Fruit fly (Drosophila melanogaster) whole organism, prepupa: ENCODE results near the gene tna.

ENCODE experiments used
- CG6792 ChIP-seq: fragments of 200-800 bp; sonication (Bioruptor generic); optimal IDR thresholded peaks from 3 replicates; lab custom pipeline; 2016; ENCODE audit warnings: missing biosample characterization, missing genetic modification characterization
- CG6854 ChIP-seq: fragments of 200-800 bp; sonication (Bioruptor generic); optimal IDR thresholded peaks from 2 replicates; lab custom pipeline; 2017; ENCODE audit warnings: missing biosample characterization, mild to moderate bottlenecking, missing genetic modification characterization
- Gug ChIP-seq: fragments of 200-800 bp; sonication (Bioruptor generic); IDR thresholded peaks from 2 replicates; pipeline ENCODE4 v1.3.6; 2022; ENCODE audit warnings: missing biosample characterization, missing genetic modification characterization
- eg ChIP-seq: fragments of 200-800 bp; sonication (Bioruptor generic); IDR thresholded peaks from 3 replicates; pipeline ENCODE4 v1.3.6; 2022; ENCODE audit warnings: missing biosample characterization, missing genetic modification characterization
- fkh ChIP-seq: fragments of 200-800 bp; sonication (Bioruptor generic); optimal IDR thresholded peaks from 3 replicates; lab custom pipeline; 2017; ENCODE audit warnings: missing biosample characterization, mild to moderate bottlenecking, missing genetic modification characterization, moderate library complexity
- lz ChIP-seq: fragments of 200-800 bp; sonication (Bioruptor generic); optimal IDR thresholded peaks from 3 replicates; lab custom pipeline; 2016; ENCODE audit warnings: missing biosample characterization, missing genetic modification characterization
- pdm3 ChIP-seq: fragments of 200-800 bp; sonication (Bioruptor generic); optimal IDR thresholded peaks from 3 replicates; lab custom pipeline; 2016; ENCODE audit warnings: missing biosample characterization, missing genetic modification characterization
- ss ChIP-seq, 2 experiments: fragments of 200-800 bp; sonication (Bioruptor generic); optimal IDR thresholded peaks; 2 replicates in 1 of 2; 3 replicates in 1 of 2; lab custom pipeline; 2017 to 2018; ENCODE audit warnings: mild to moderate bottlenecking in 2 of 2, missing biosample characterization in 2 of 2, missing genetic modification characterization in 2 of 2, moderate library complexity in 1 of 2

DNA sequence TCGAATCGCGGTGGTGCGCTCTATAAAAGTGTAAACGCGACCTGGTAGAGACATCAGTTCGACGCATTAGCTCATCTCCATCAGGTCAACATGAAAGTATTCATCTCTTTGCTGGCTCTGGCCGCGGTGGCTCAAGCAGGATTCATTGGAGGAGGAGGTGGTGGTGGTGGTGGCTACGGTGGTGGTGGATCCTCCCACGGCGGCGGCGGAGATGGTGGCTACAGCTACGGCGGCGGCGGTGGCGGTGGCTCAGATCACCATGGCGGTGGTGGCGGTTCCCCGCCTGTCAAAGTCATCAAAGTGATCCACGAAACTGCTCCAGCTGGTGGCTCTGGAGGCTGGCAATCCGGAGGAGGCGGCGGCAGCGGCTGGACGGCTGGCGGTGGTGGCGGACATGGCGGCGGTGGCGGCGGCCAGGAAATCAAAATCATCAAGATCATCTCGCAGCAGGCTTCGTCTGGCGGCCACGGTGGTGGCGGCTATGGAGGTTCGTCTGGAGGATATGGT, 34.1 kb upstream of the tna start, which contains the start of gene CG12523:
- TF ChIP-seq ss (GFP tag; optimal IDR thresholded peaks at IDR 0.05; lab: Kevin White, UChicago) (no peak), Gug (no peak), eg (GFP tag; lab: Robert Waterston, UW) (no peak), CG6792 (GFP tag; lab: Kevin White, UChicago) (no peak), lz (no peak), pdm3 (GFP tag; lab: Kevin White, UChicago) (no peak), fkh (GFP tag; lab: Kevin White, UChicago) (no peak), CG6854 (no peak)
